Fruit fly (Drosophila melanogaster) whole organism, embryonic: Measurements from ENCODE around the gene CG5381.

ENCODE experiments used
- CG1024 ChIP-seq: fragments of 200-800 bp; sonication (Bioruptor generic); IDR thresholded peaks from 2 replicates; pipeline ENCODE4 v1.3.6; 2022; ENCODE audit warnings: missing biosample characterization, missing genetic modification characterization
- CG11093 ChIP-seq: fragments of 200-800 bp; sonication (Bioruptor generic); IDR thresholded peaks from 3 replicates; pipeline ENCODE4 v1.3.6; 2022; ENCODE audit warnings: missing biosample characterization, missing genetic modification characterization
- CG12219 ChIP-seq: fragments of 200-800 bp; sonication (Bioruptor generic); optimal IDR thresholded peaks from 3 replicates; lab custom pipeline; 2018; ENCODE audit warnings: missing biosample characterization, mild to moderate bottlenecking, missing genetic modification characterization
- CG12744 ChIP-seq: fragments of 200-800 bp; sonication (Bioruptor generic); optimal IDR thresholded peaks from 2 replicates; lab custom pipeline; 2016; ENCODE audit warnings: missing biosample characterization, missing genetic modification characterization
- CG15601 ChIP-seq: fragments of 200-800 bp; sonication (Bioruptor generic); optimal IDR thresholded peaks from 3 replicates; lab custom pipeline; 2019; ENCODE audit warnings: missing biosample characterization, mild to moderate bottlenecking, missing genetic modification characterization, moderate library complexity
- CG15696 ChIP-seq: fragments of 200-800 bp; sonication (Bioruptor generic); optimal IDR thresholded peaks from 2 replicates; lab custom pipeline; 2019; ENCODE audit warnings: missing biosample characterization, mild to moderate bottlenecking, missing genetic modification characterization, moderate library complexity
- CG17359 ChIP-seq: fragments of 200-800 bp; sonication (Bioruptor generic); optimal IDR thresholded peaks from 3 replicates; lab custom pipeline; 2018; ENCODE audit warnings: missing biosample characterization, mild to moderate bottlenecking, missing genetic modification characterization, moderate library complexity
- CG2116 ChIP-seq: fragments of 200-800 bp; sonication (Bioruptor generic); optimal IDR thresholded peaks from 3 replicates; lab custom pipeline; 2018; ENCODE audit warnings: missing biosample characterization, mild to moderate bottlenecking, missing genetic modification characterization
- CG2120 ChIP-seq: fragments of 200-800 bp; sonication (Bioruptor generic); optimal IDR thresholded peaks from 3 replicates; lab custom pipeline; 2016; ENCODE audit warnings: missing biosample characterization, missing genetic modification characterization
- CG2678 ChIP-seq: fragments of 200-800 bp; sonication (Bioruptor generic); optimal IDR thresholded peaks from 3 replicates; lab custom pipeline; 2019; ENCODE audit warnings: missing biosample characterization, mild to moderate bottlenecking, missing genetic modification characterization, moderate library complexity
- CG2889 ChIP-seq: fragments of 200-800 bp; sonication (Bioruptor generic); IDR thresholded peaks from 3 replicates; pipeline ENCODE4 v1.3.6; 2022; ENCODE audit warnings: missing biosample characterization, missing genetic modification characterization
- CG30431 ChIP-seq: fragments of 200-800 bp; sonication (Bioruptor generic); optimal IDR thresholded peaks from 2 replicates; lab custom pipeline; 2017; ENCODE audit warnings: missing biosample characterization, missing genetic modification characterization
- CG3065 ChIP-seq: fragments of 200-800 bp; sonication (Bioruptor generic); optimal IDR thresholded peaks from 2 replicates; lab custom pipeline; 2016; ENCODE audit warnings: missing biosample characterization, missing genetic modification characterization
- CG4424 ChIP-seq: fragments of 200-800 bp; sonication (Bioruptor generic); optimal IDR thresholded peaks from 3 replicates; lab custom pipeline; 2016; ENCODE audit warnings: missing biosample characterization, missing genetic modification characterization
- CoRest ChIP-seq: fragments of 200-800 bp; sonication (Bioruptor generic); optimal IDR thresholded peaks from 3 replicates; lab custom pipeline; 2018; ENCODE audit warnings: missing biosample characterization, mild to moderate bottlenecking, missing genetic modification characterization, moderate library complexity
- Doc3 ChIP-seq: fragments of 200-800 bp; sonication (Bioruptor generic); IDR thresholded peaks from 3 replicates; pipeline ENCODE4 v1.3.6; 2022; ENCODE audit warnings: missing biosample characterization, missing genetic modification characterization; ENCODE audit not compliant: partially characterized antibody
- E2f2 ChIP-seq: fragments of 200-800 bp; sonication (Bioruptor generic); IDR thresholded peaks from 2 replicates; pipeline ENCODE4 v1.3.6; 2022; ENCODE audit warnings: missing biosample characterization, missing genetic modification characterization
- Fer2 ChIP-seq: fragments of 200-800 bp; sonication (Bioruptor generic); optimal IDR thresholded peaks from 2 replicates; lab custom pipeline; 2018; ENCODE audit warnings: missing biosample characterization, mild to moderate bottlenecking, missing genetic modification characterization, moderate library complexity
- Gug ChIP-seq: fragments of 200-800 bp; sonication (Bioruptor generic); IDR thresholded peaks from 4 replicates; pipeline ENCODE4 v1.3.6; 2022; ENCODE audit warnings: missing biosample characterization, missing genetic modification characterization
- HLH3B ChIP-seq: fragments of 200-800 bp; sonication (Bioruptor generic); IDR thresholded peaks from 2 replicates; pipeline ENCODE4 v1.3.6; 2022; ENCODE audit warnings: missing biosample characterization, missing genetic modification characterization
- Hr3 ChIP-seq: fragments of 200-800 bp; sonication (Bioruptor generic); optimal IDR thresholded peaks from 3 replicates; lab custom pipeline; 2016; ENCODE audit warnings: missing biosample characterization, missing genetic modification characterization
- Hr51 ChIP-seq, 2 experiments: fragments of 200-800 bp; sonication (Bioruptor generic); optimal IDR thresholded peaks; 2 replicates in 1 of 2; 3 replicates in 1 of 2; lab custom pipeline; 2016 to 2018; ENCODE audit warnings: missing biosample characterization in 2 of 2, missing genetic modification characterization in 2 of 2, mild to moderate bottlenecking in 1 of 2, moderate library complexity in 1 of 2
- Hsf ChIP-seq: fragments of 200-800 bp; sonication (Bioruptor generic); optimal IDR thresholded peaks from 3 replicates; lab custom pipeline; 2016; ENCODE audit warnings: missing biosample characterization, missing genetic modification characterization
- MESR4 ChIP-seq: fragments of 200-800 bp; sonication (Bioruptor generic); optimal IDR thresholded peaks from 2 replicates; lab custom pipeline; 2018; ENCODE audit warnings: missing biosample characterization, mild to moderate bottlenecking, missing genetic modification characterization, moderate library complexity
- MTF-1 ChIP-seq: fragments of 200-800 bp; sonication (Bioruptor generic); optimal IDR thresholded peaks from 2 replicates; lab custom pipeline; 2018; ENCODE audit warnings: missing biosample characterization, mild to moderate bottlenecking, missing genetic modification characterization, borderline replicate concordance
- Nf-YC ChIP-seq: fragments of 200-800 bp; optimal IDR thresholded peaks from 3 replicates; lab custom pipeline; 2019; ENCODE audit warnings: missing biosample characterization, mild to moderate bottlenecking, missing genetic modification characterization, moderate library complexity
- Ptx1 ChIP-seq: fragments of 200-800 bp; sonication (Bioruptor generic); IDR thresholded peaks from 2 replicates; pipeline ENCODE4 v1.3.6; 2022; ENCODE audit warnings: missing biosample characterization, missing genetic modification characterization
- Rx ChIP-seq: fragments of 200-800 bp; sonication (Bioruptor generic); IDR thresholded peaks from 2 replicates; pipeline ENCODE4 v1.3.6; 2022; ENCODE audit warnings: missing biosample characterization, missing genetic modification characterization
- Stat92E ChIP-seq, 3 experiments: fragments of >200 bp in 2 of 3; fragments of 200-800 bp in 1 of 3; sonication (Bioruptor generic) in 1 of 3; optimal IDR thresholded peaks; 2 replicates each; lab custom pipeline; 2017 to 2019; ENCODE audit warnings: missing biosample characterization in 3 of 3, missing genetic modification characterization in 3 of 3, mild to moderate bottlenecking in 1 of 3, moderate library complexity in 1 of 3
- abd-A ChIP-seq: fragments of 200-800 bp; sonication (Bioruptor generic); optimal IDR thresholded peaks from 3 replicates; lab custom pipeline; 2019; ENCODE audit warnings: missing biosample characterization, mild to moderate bottlenecking, missing genetic modification characterization, moderate library complexity
- amos ChIP-seq: fragments of 200-800 bp; sonication (Bioruptor generic); IDR thresholded peaks from 2 replicates; pipeline ENCODE4 v1.3.6; 2022; ENCODE audit warnings: missing biosample characterization, missing genetic modification characterization; ENCODE audit not compliant: partially characterized antibody
- cg ChIP-seq: fragments of 200-800 bp; sonication (Bioruptor generic); optimal IDR thresholded peaks from 3 replicates; lab custom pipeline; 2019; ENCODE audit warnings: missing biosample characterization, mild to moderate bottlenecking, missing genetic modification characterization, moderate library complexity
- gfzf ChIP-seq: fragments of 200-800 bp; sonication (Bioruptor generic); optimal IDR thresholded peaks from 2 replicates; lab custom pipeline; 2016; ENCODE audit warnings: missing biosample characterization, mild to moderate bottlenecking, missing genetic modification characterization, moderate library complexity
- her ChIP-seq: fragments of 200-800 bp; sonication (Bioruptor generic); optimal IDR thresholded peaks from 2 replicates; lab custom pipeline; 2016; ENCODE audit warnings: missing biosample characterization, missing genetic modification characterization
- klu ChIP-seq: fragments of 200-800 bp; sonication (Bioruptor generic); IDR thresholded peaks from 2 replicates; pipeline ENCODE4 v1.3.6; 2022; ENCODE audit warnings: missing biosample characterization, missing genetic modification characterization
- kni ChIP-seq: fragments of 200-800 bp; sonication (Bioruptor generic); optimal IDR thresholded peaks from 3 replicates; lab custom pipeline; 2017; ENCODE audit warnings: mild to moderate bottlenecking, missing biosample characterization, missing genetic modification reagents, missing genetic modification characterization
- lov ChIP-seq, 2 experiments: fragments of 200-800 bp in 1 of 2; fragments of >200 bp in 1 of 2; sonication (Bioruptor generic) in 1 of 2; IDR thresholded peaks in 1 of 2; optimal IDR thresholded peaks in 1 of 2; 2 replicates in 1 of 2; 3 replicates in 1 of 2; pipeline versions ENCODE4 v1.3.6 to Lab custom; 2017 to 2022; ENCODE audit warnings: missing biosample characterization in 1 of 2, missing genetic modification characterization in 1 of 2
- maf-S ChIP-seq: fragments of 200-800 bp; sonication (Bioruptor generic); optimal IDR thresholded peaks from 2 replicates; lab custom pipeline; 2016; ENCODE audit warnings: missing biosample characterization, missing genetic modification characterization
- nerfin-1 ChIP-seq: fragments of 200-800 bp; sonication (Bioruptor generic); optimal IDR thresholded peaks from 3 replicates; lab custom pipeline; 2019; ENCODE audit warnings: missing biosample characterization, mild to moderate bottlenecking, missing genetic modification characterization, moderate library complexity
- nmo ChIP-seq: fragments of 200-800 bp; sonication (Bioruptor generic); optimal IDR thresholded peaks from 2 replicates; lab custom pipeline; 2018; ENCODE audit warnings: missing biosample characterization, mild to moderate bottlenecking, missing genetic modification characterization, moderate library complexity
- pho ChIP-seq: fragments of 200-800 bp; sonication (Bioruptor generic); optimal IDR thresholded peaks from 2 replicates; lab custom pipeline; 2016; ENCODE audit warnings: missing biosample characterization, missing genetic modification characterization
- pita ChIP-seq: fragments of 200-800 bp; sonication (Bioruptor generic); optimal IDR thresholded peaks from 2 replicates; lab custom pipeline; 2017; ENCODE audit warnings: missing biosample characterization, mild to moderate bottlenecking, missing genetic modification characterization
- prd ChIP-seq, 3 experiments: fragments of >200 bp in 2 of 3; fragments of 200-800 bp in 1 of 3; sonication (Bioruptor generic) in 1 of 3; optimal IDR thresholded peaks in 2 of 3; IDR thresholded peaks in 1 of 3; 2 replicates in 2 of 3; 3 replicates in 1 of 3; pipeline versions ENCODE4 v1.3.6 to Lab custom; 2017 to 2022; ENCODE audit warnings: missing biosample characterization in 1 of 3, missing genetic modification characterization in 1 of 3
- pzg ChIP-seq: fragments of 200-800 bp; sonication (Bioruptor generic); optimal IDR thresholded peaks from 3 replicates; lab custom pipeline; 2018; ENCODE audit warnings: missing biosample characterization, mild to moderate bottlenecking, missing genetic modification characterization, moderate library complexity
- ranshi ChIP-seq: fragments of 200-800 bp; sonication (Bioruptor generic); IDR thresholded peaks from 2 replicates; pipeline ENCODE4 v1.3.6; 2022; ENCODE audit warnings: missing biosample characterization, missing genetic modification characterization
- sd ChIP-seq: fragments of 200-800 bp; sonication (Bioruptor generic); optimal IDR thresholded peaks from 3 replicates; lab custom pipeline; 2018; ENCODE audit warnings: missing biosample characterization, mild to moderate bottlenecking, missing genetic modification characterization, moderate library complexity
- sisA ChIP-seq: fragments of 200-800 bp; sonication (Bioruptor generic); IDR thresholded peaks from 2 replicates; pipeline ENCODE4 v1.3.6; 2022; ENCODE audit warnings: missing biosample characterization, missing genetic modification characterization
- tin ChIP-seq: fragments of 200-800 bp; sonication (Bioruptor generic); optimal IDR thresholded peaks from 3 replicates; lab custom pipeline; 2016; ENCODE audit warnings: missing biosample characterization, missing genetic modification characterization
- tup ChIP-seq: fragments of 200-800 bp; sonication (Bioruptor generic); optimal IDR thresholded peaks from 2 replicates; lab custom pipeline; 2016; ENCODE audit warnings: missing biosample characterization, mild to moderate bottlenecking, missing genetic modification characterization, moderate library complexity

Gene CG5381

dm6 chr2L:10356508-10356907 lies 33.6 kb upstream of the CG5381 start, which contains the start of the genes CtsL4 and ClpP (continued):
- TF ChIP-seq Doc3 (GFP tag; lab: Robert Waterston, UW) (no peak), E2f2 (GFP tag; lab: Robert Waterston, UW) (no peak), CG2116 (peak; percentile 65), Hr51 (GFP tag; optimal IDR thresholded peaks at IDR 0.05; lab: Kevin White, UChicago) (peak in 1 of 2 experiments; percentile 2), CG4424 (GFP tag; lab: Kevin White, UChicago) (peak; percentile 35), nmo (GFP tag; lab: Kevin White, UChicago) (peak; percentile 64), CG17359 (tag; lab: Kevin White, UChicago) (peak; percentile 18), cg (no peak), Nf-YC (tag; lab: Kevin White, UChicago) (peak; percentile 49), tup (GFP tag; lab: Kevin White, UChicago) (no peak), CG30431 (GFP tag; lab: Kevin White, UChicago) (no peak), CG12744 (GFP tag; lab: Kevin White, UChicago) (no peak), CG15696 (tag; lab: Kevin White, UChicago) (peak; percentile 25), CoRest (tag; lab: Kevin White, UChicago) (peak; percentile 75), ranshi (no peak), gfzf (GFP tag; lab: Kevin White, UChicago) (peak; percentile 35), kni (GFP tag; lab: Kevin White, UChicago) (no peak), CG2120 (GFP tag; lab: Kevin White, UChicago) (peak; percentile 64), pzg (GFP tag; lab: Kevin White, UChicago) (peak; percentile 72), CG11093 (GFP tag; lab: Robert Waterston, UW) (no peak), tin (GFP tag; lab: Kevin White, UChicago) (peak; percentile 46), sd (tag; lab: Kevin White, UChicago) (no peak), prd (optimal IDR thresholded peaks at IDR 0.05; lab: Kevin White, UChicago) (no peak), prd (GFP tag; IDR thresholded peaks at IDR 0.05; lab: Robert Waterston, UW) (peak; percentile 67; the same call in 2 of the 3 replicates), maf-S (peak; percentile 3), nerfin-1 (tag; lab: Kevin White, UChicago) (peak; percentile 56), amos (GFP tag; lab: Robert Waterston, UW) (no peak), Hr3 (peak; percentile 51), HLH3B (GFP tag; lab: Robert Waterston, UW) (no peak), MESR4 (GFP tag; lab: Kevin White, UChicago) (no peak), CG12219 (GFP tag; lab: Kevin White, UChicago) (no peak), sisA (GFP tag; lab: Robert Waterston, UW) (peak; percentile 32; the same call in 1 of the 2 replicates), MTF-1 (GFP tag; lab: Kevin White, UChicago) (no peak), CG2678 (no peak), lov (optimal IDR thresholded peaks at IDR 0.05; lab: Kevin White, UChicago) (no peak), lov (GFP tag; IDR thresholded peaks at IDR 0.05; lab: Robert Waterston, UW) (0 out of 3 replicates have a peak, but pooled peaks have one; percentile 9), pita (GFP tag; lab: Kevin White, UChicago) (no peak), Stat92E (GFP tag; optimal IDR thresholded peaks at IDR 0.05; lab: Kevin White, UChicago) (no peak), Ptx1 (peak; percentile 60), Hsf (peak; percentile 59), CG3065 (no peak), abd-A (no peak), klu (GFP tag; lab: Robert Waterston, UW) (no peak), Gug (GFP tag; lab: Robert Waterston, UW) (peak; percentile 47; the same call in 2 of the 4 replicates), CG2889 (no peak), Rx (GFP tag; lab: Robert Waterston, UW) (no peak), CG15601 (tag; lab: Kevin White, UChicago) (peak; percentile 39), Fer2 (no peak), pho (peak; percentile 23), her (peak; percentile 32), CG1024 (GFP tag; lab: Robert Waterston, UW) (peak; percentile 95)
